Fruit fly (Drosophila melanogaster) whole organism, larva: ENCODE data around the gene CG4730.

Source experiments
- noc ChIP-seq: fragments of 200-800 bp; sonication (Bioruptor generic); optimal IDR thresholded peaks from 3 replicates; lab custom pipeline; 2019; ENCODE audit warnings: missing biosample characterization, mild to moderate bottlenecking, missing genetic modification characterization, moderate library complexity

CG4730 gene

DNA sequence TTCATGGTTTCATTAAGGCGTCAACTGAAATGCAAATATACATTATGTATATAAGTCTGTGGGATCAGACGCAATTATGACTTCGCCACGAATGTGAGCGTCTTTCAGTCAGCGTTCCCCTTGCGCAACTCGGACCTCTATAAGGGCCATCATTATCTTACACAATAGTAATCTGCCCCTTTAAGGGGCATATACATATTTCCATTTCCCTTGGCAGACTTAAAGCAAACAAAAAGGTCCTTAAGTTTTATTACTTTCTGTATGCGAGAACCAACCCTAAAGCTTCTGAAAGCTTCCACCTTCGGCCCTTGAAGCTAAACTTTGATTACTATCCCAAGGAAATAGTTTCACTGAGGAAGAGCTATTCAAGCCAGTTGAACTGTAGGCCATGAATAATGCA lies 28.1 kb downstream of the CG4730 start:
- no peak for TF ChIP-seq noc (tag; lab: Kevin White, UChicago)

DNA sequence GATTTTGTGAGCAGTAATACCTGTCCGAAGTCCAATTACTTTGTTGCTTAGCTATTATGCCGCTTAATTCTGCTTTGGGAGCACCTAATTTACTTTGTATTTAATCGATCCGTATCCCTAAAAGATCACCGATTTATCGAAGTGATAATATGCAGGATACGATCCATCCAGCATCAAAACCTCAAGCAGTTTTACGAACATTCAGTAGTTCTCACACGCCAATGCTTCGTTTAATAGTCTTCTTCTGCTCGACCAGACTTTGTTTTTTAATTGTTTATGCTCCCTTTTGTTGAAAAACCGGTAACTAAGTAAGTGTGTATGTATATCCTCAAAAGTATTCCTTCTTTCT lies 30.2 kb downstream of the CG4730 start:
- TF ChIP-seq noc (tag; lab: Kevin White, UChicago): no peak

DNA sequence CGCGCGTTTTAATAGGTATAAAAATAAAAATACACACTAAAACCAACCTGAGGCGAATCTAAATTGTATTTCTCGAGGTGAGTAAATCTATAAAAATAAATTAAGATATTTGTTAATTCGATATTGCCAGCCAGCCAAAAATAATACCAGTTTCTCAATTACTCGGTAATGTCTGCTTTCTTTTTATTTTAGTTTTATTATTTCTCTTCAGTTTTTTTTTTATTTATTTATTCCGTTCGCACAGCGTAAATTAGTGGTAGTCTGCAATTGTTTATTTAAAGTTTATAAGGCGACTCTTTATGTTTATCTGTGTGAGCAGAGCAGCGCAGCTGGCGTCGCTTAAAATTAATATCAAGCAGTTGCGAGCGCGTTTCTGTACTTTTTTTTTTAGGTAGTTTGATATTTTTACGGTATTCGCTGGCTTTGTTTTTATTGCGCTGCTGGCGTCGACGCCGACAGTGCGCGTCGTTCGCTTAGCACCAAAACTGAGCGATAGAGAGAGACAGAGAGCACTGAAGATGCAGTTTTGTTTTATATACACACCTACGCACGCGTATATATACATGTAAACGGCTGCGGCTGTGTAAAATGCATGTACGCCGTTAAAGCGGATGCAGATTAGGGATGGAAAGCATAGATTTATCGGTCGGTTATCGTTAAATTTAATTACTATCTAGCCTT lies 30.8 kb downstream of the CG4730 start:
- TF ChIP-seq noc (tag; lab: Kevin White, UChicago): no peak

DNA sequence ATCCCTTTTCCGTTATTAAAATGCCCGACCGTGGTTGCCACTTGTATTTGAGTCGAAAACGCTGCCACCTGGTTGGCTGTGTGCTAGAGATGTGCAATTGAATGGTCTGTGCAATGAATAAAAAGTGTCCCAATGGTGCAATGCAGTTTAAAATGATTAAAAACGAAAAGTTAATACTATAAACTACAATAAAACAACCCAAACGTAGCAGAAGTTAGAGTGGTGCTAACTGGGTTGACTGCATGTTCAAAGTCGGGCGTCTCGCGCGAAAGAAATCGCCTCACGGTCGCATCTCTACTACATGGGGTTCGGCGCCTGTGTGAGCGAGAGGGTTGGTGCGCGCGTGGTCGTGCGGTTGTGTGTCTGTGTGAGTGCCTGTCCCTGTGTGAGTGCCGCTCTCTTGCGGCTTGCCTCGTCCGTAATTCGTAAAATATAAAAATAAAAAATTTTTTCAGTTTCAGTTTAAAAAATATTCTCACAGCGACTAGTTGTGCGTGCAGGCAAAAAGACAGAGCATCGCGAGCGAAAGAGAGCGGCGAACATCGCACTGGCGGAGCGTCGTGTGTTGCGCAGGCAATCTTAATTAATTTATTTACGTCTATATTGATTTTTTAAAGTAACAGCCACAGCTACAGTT lies 31.5 kb downstream of the CG4730 start:
- peak; percentile 90 for TF ChIP-seq noc (tag; lab: Kevin White, UChicago)

DNA sequence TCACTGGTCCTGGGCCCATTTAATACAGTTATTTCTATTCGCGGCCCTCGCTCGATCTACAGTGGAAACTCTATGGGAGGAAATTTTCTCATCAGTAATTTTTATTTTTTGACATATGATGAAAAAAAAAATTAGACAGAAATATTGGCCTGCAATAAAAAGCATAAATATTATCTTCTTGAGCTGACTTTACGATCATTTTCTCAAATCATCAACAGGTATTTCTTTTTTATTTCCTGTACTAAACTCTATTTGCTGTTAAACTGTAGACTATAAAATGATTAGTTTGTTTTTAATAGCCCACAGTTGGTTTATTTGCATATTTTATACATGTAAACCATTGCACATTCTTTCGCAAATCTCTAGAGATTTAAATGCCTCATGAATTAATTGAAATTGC lies 34.3 kb downstream of the CG4730 start:
- no peak for TF ChIP-seq noc (tag; lab: Kevin White, UChicago)

DNA sequence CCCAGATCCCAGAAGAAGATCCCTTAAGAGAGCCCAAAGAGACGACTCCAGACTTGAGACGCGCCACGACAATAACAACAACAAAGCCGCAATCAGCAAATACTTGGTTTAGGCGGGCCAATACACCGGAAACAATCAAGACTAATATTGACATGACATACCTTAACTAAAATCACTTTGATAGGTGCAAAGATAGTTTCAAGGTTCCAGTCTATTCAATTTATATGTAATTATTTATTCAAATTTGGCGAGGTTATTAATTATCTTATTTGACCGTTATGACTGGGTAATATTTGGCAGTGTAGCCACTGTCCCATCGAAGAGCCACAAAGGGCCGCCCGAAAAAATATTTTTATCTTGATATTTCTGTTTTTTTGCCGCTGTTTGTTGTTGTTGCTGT lies 38.0 kb downstream of the CG4730 start:
- peak; percentile 5 for TF ChIP-seq noc (tag; lab: Kevin White, UChicago)

DNA sequence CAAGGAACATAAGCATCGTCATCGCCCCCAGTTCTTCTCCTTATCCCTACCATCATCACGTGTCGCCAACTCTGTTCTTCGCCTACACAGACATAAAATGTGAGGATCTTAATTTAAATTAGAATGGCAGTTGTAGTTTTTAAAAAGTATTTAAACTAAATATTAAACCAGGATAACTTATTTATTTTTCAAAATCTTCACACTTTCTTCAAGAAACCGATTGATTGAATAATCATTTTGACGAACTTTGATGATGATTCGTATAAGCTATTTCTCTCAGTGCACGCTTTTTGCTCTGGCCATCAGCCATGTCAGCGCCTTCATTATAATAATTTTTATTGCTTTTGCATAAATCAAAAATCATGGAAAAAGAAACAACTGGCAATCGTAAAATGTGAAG lies 39.5 kb downstream of the CG4730 start:
- no peak for TF ChIP-seq noc (tag; lab: Kevin White, UChicago)

DNA sequence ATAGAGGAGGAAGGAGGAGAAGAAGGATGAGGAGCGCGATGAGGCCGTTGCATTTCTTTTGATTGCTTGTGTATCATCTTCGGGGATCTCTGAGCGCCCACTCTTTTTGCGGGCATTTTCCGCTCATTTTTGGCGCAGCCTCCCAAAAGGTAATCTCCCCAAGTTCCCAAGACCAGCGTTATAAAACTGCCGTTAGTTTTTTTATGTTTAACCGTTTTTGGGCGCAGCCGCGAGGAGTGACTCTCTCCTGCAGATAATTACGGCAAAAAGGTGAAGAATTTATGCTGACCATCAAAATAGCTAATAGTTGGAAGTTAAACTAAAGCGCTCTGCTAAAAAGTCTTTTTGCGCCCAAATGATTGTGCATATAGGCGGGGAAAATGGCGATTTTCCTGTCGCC lies 40.1 kb downstream of the CG4730 start:
- TF ChIP-seq noc (tag; lab: Kevin White, UChicago): no peak

DNA sequence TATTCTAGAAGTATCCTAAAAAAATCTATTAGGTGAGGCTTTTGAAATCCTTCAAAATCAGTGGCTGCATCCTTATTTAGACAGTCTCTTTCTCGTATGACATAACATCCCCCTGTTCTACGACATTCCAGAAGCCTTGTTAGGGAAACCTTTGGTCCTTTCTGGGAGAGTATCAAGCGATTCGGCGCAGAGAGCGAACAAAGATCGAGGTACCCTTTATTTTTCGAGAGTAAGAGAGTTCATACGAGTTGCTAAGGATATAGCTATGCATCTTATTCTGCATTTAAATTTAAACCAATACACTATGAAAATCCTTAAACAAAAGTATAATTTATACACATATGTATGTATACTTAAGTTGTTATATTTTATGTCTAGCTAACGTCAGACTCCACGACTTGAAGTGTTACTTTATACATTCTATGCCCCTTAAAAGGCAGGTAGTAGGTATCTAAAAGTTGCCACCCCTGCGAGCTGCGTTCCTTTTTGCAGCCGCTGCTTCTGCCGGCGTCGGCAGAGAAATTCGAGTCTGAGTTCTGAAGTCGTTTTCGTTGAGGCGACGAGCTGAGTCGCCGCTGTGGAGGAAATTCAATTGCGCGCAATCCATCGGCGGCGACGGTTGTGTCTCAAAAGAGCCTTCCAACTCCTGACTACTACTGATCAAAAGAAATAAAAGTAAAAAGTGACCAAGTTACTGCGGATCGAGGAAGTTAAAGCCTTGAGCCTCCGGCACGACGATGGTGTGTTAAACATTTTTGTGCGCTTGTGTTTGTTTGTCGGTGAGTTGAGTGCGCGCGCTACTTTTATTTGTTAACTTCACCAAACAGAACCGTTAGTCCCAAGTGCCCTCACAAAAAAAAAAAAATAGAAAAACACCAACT lies 40.9 kb downstream of the CG4730 start, which contains the start of gene jigr1:
jigr1 (plus strand) TSS at position 550 of the 881 bp plus-strand sequence.
- no peak for TF ChIP-seq noc (tag; lab: Kevin White, UChicago)

DNA sequence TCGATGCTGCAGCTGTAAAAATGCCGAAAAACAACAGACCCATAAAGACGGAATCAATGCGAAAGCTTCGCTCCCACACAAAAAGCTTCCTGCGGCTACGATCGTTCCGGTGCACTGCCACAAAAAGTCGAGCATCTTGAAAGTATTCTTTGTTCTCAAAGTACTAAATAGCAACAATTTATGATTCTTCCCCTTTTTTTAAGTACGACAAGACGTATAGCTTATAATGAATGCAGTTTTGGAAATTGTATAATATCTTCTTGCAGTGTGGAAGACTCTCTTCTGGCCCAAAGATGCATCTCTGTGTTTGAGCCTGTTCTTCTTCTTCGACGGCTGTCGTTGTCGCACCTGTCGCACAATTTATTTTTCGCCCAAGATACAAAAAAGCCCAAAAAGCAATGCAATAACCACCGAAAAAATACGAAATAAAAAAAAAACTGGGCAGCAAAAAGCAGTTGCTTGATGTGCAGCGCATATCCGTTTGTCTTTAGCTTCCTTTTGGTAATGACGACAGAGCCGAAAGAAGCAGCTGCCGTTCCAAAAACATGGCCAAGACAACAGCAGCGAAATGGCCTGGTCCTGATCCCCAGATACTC lies 44.5 kb downstream of the CG4730 start:
- TF ChIP-seq noc (tag; lab: Kevin White, UChicago): no peak

DNA sequence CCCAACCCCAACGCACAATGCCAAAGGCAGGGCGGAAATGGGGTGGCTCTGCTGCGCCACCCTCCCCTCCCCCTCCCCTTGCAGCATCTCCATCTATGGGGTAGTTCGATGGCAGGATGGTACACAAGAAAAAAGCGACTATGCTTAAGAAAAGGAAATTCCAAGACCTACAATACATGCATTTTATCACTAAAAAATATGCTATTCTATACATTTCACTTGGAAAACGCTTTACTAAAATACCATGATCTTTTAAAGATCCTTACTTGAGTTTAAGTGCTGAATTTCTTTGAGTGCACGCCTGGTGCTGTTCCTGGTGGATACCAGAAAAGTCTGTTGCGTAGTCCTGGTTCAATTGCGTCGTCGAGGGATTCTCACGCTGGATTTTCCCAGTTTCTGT lies 47.4 kb downstream of the CG4730 start:
- TF ChIP-seq noc (tag; lab: Kevin White, UChicago): no peak

DNA sequence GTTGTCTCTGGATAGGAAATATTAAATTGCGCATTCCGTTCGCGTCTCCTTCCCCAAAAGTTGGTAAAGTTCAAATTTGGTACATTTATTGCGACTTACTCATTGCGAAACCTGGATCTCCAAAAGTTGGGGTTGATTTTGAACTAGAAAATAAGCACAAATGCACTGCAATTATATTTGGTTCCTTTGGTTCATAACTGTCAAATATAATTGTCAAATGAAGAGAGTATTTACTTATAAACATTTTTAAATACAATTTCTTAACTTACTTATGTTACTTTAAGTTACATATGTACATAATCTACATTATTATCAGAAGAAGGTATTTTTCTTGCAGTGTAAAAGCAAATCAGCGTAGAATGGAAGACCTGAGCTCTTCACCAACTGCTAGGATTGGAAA lies 47.9 kb downstream of the CG4730 start:
- TF ChIP-seq noc (tag; lab: Kevin White, UChicago): no peak

DNA sequence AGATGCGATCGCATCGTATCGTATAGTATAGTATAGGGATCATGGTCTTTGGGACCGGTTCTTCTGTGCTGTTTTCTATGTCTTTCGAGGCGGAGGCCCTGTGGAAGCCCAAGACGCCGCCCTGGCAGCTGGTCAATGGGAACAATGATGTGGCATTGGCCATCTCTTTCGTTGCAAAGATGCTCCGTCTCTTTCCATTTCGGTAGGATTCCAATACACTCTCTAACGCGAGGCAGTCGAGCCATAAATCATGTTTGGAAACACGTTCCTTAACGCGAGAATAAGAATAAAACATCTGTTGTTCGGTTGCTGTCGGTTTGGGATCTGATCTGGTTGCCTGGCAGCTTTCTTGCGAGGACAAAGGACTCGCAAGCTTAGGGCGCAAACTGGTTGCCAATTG lies 49.8 kb downstream of the CG4730 start:
- TF ChIP-seq noc (tag; lab: Kevin White, UChicago): no peak
